Worm (Caenorhabditis elegans): ENCODE results near the gene F53A9.3.

F53A9.3 gene

ce11 chrX:8697517-8697916 lies 10.6 kb upstream of the F53A9.3 start, which contains the start of gene frpr-8:
Gene frpr-8 (plus strand): TSS chrX:8697817.
- TF ChIP-seq dve-1 (tag; optimal IDR thresholded peaks at IDR 0.05; ENCODE audit: insufficient read depth): no peak
- TF ChIP-seq sdz-12 (GFP tag; optimal IDR thresholded peaks at IDR 0.05): no peak
- no peak for TF ChIP-seq nhr-76 (tag; optimal IDR thresholded peaks at IDR 0.05)
- TF ChIP-seq daf-12 (tag; optimal IDR thresholded peaks at IDR 0.05): no peak
- TF ChIP-seq mxl-2 (GFP tag; conservative IDR thresholded peaks at IDR 0.05): no peak
- TF ChIP-seq Y5F2A.4 (GFP tag; optimal IDR thresholded peaks at IDR 0.05): no peak
- no peak for TF ChIP-seq mdt-29 (GFP tag; IDR thresholded peaks at IDR 0.05)
- no peak for TF ChIP-seq hmg-1.1 (GFP tag; IDR thresholded peaks at IDR 0.05)
- no peak for TF ChIP-seq arid-1 (GFP tag; conservative IDR thresholded peaks at IDR 0.05)
- no peak for TF ChIP-seq ama-1 (optimal IDR thresholded peaks at IDR 0.05)
- TF ChIP-seq zfp-2 (tag; optimal IDR thresholded peaks at IDR 0.05): no peak
- TF ChIP-seq tag-97 (GFP tag; IDR thresholded peaks at IDR 0.05): no peak
- TF ChIP-seq mes-2 (tag; optimal IDR thresholded peaks at IDR 0.05; ENCODE audit: poor library complexity, severe bottlenecking): no peak

- TF ChIP-seq cey-2 (tag; optimal IDR thresholded peaks at IDR 0.05; ENCODE audit: borderline replicate concordance, insufficient read depth): no peak
- TF ChIP-seq mdl-1 (tag; optimal IDR thresholded peaks at IDR 0.05): no peak
- no peak for TF ChIP-seq nhr-48 (tag; optimal IDR thresholded peaks at IDR 0.05)
- TF ChIP-seq snpc-1.2 (GFP tag; IDR thresholded peaks at IDR 0.05): no peak
- TF ChIP-seq Y5F2A.4 (GFP tag; optimal IDR thresholded peaks at IDR 0.05): no peak
- TF ChIP-seq hlh-11 (tag; optimal IDR thresholded peaks at IDR 0.05): no peak
- TF ChIP-seq ceh-82 (tag; optimal IDR thresholded peaks at IDR 0.05): no peak
- no peak for TF ChIP-seq nhr-28 (tag; optimal IDR thresholded peaks at IDR 0.05)
- no peak for TF ChIP-seq ama-1 (optimal IDR thresholded peaks at IDR 0.05)
- no peak for TF ChIP-seq zfp-3 (GFP tag; conservative IDR thresholded peaks at IDR 0.05)
- no peak for TF ChIP-seq lin-1 (GFP tag; IDR thresholded peaks at IDR 0.05)
- TF ChIP-seq sdz-12 (GFP tag; optimal IDR thresholded peaks at IDR 0.05): no peak
- TF ChIP-seq gei-8 (GFP tag; optimal IDR thresholded peaks at IDR 0.05): no peak
- TF ChIP-seq nhr-76 (tag; optimal IDR thresholded peaks at IDR 0.05): no peak
- no peak for TF ChIP-seq set-16 (GFP tag; IDR thresholded peaks at IDR 0.05)
- no peak for TF ChIP-seq nhr-41 (GFP tag; IDR thresholded peaks at IDR 0.05)
- no peak for TF ChIP-seq ceh-32 (tag; optimal IDR thresholded peaks at IDR 0.05; ENCODE audit: poor library complexity)
- TF ChIP-seq ZK546.5 (tag; optimal IDR thresholded peaks at IDR 0.05): no peak
- TF ChIP-seq D1046.2 (GFP tag; IDR thresholded peaks at IDR 0.05): no peak
- TF ChIP-seq attf-4 (tag; optimal IDR thresholded peaks at IDR 0.05): no peak
These were observed 4.3 kb upstream of the F53A9.3 start, which contains the start of gene jbts-14 for ce11 chrX:8703664-8704356. Gene jbts-14 (plus strand): TSS chrX:8704306.

ce11 chrX:8704830-8705229 lies 3.3 kb upstream of the F53A9.3 start:
- TF ChIP-seq T20F7.1 (GFP tag; optimal IDR thresholded peaks at IDR 0.05) (no peak), mxl-3 (GFP tag; optimal IDR thresholded peaks at IDR 0.05) (no peak), aha-1 (tag) (peak; percentile 90), cey-2 (tag; optimal IDR thresholded peaks at IDR 0.05; ENCODE audit: borderline replicate concordance, insufficient read depth) (no peak)

ce11 chrX:8709424-8709823 lies 1.3 kb downstream of the F53A9.3 start, which contains the start of gene kreg-1:
Gene kreg-1 (plus strand): TSS chrX:8709764.
- TF ChIP-seq cey-2 (tag; optimal IDR thresholded peaks at IDR 0.05; ENCODE audit: borderline replicate concordance, insufficient read depth): no peak
- TF ChIP-seq tra-1 (GFP tag; IDR thresholded peaks at IDR 0.05): no peak
- no peak for TF ChIP-seq ama-1 (optimal IDR thresholded peaks at IDR 0.05)
- no peak for TF ChIP-seq snpc-1.2 (GFP tag; IDR thresholded peaks at IDR 0.05)
- TF ChIP-seq tag-97 (GFP tag; IDR thresholded peaks at IDR 0.05): no peak
- TF ChIP-seq hif-1 (tag; optimal IDR thresholded peaks at IDR 0.05): no peak
- TF ChIP-seq dmd-6 (GFP tag; IDR thresholded peaks at IDR 0.05): peak; percentile 11; the same call in 1 of the 2 replicates
- TF ChIP-seq fkh-10 (GFP tag; optimal IDR thresholded peaks at IDR 0.05): no peak
- TF ChIP-seq ceh-62 (tag; optimal IDR thresholded peaks at IDR 0.05): no peak
- no peak for TF ChIP-seq F10B5.3 (tag; optimal IDR thresholded peaks at IDR 0.05)
- peak; percentile 32 for TF ChIP-seq pqm-1 (tag; optimal IDR thresholded peaks at IDR 0.05)
- TF ChIP-seq jun-1 (tag; optimal IDR thresholded peaks at IDR 0.05): no peak
- TF ChIP-seq ceh-28 (tag; optimal IDR thresholded peaks at IDR 0.05): no peak
- TF ChIP-seq F44E2.7 (GFP tag; IDR thresholded peaks at IDR 0.05): no peak

Data from whole organism, L4 larva.